Worm (Caenorhabditis elegans): ENCODE results near the gene hmit-1.2.

- TF ChIP-seq fkh-10 (GFP tag; optimal IDR thresholded peaks at IDR 0.05) (no peak), ztf-11 (tag; optimal IDR thresholded peaks at IDR 0.05) (no peak), elt-3 (tag; optimal IDR thresholded peaks at IDR 0.05) (no peak), nhr-23 (tag; optimal IDR thresholded peaks at IDR 0.05) (peak; percentile 31), zag-1 (tag; optimal IDR thresholded peaks at IDR 0.05) (no peak), nhr-237 (tag; optimal IDR thresholded peaks at IDR 0.05) (no peak), egl-27 (tag; optimal IDR thresholded peaks at IDR 0.05) (no peak), snpc-4 (tag; optimal IDR thresholded peaks at IDR 0.05) (peak; percentile 13), fos-1 (tag; optimal IDR thresholded peaks at IDR 0.05) (no peak), nhr-12 (tag; optimal IDR thresholded peaks at IDR 0.05) (no peak), mdl-1 (tag; optimal IDR thresholded peaks at IDR 0.05) (no peak), eor-1 (tag; optimal IDR thresholded peaks at IDR 0.05) (no peak)
These were observed 9.0 kb downstream of the hmit-1.2 start, which contains the start of gene ints-5 for ce11 chrV:18533606-18534005.
